Fruit fly (Drosophila melanogaster) whole organism, prepupa: Measurements from ENCODE around the gene Acp24A4.

ENCODE experiments used
- Blimp-1 ChIP-seq: fragments of 200-800 bp; sonication (Bioruptor generic); optimal IDR thresholded peaks from 3 replicates; lab custom pipeline; 2017; ENCODE audit warnings: missing biosample characterization, missing genetic modification characterization, mild to moderate bottlenecking, moderate library complexity, missing genetic modification reagents
- CG10631 ChIP-seq: fragments of 200-800 bp; sonication (Bioruptor generic); optimal IDR thresholded peaks from 2 replicates; lab custom pipeline; 2016; ENCODE audit warnings: missing biosample characterization, missing genetic modification characterization
- CG10669 ChIP-seq: fragments of 200-800 bp; sonication (Bioruptor generic); optimal IDR thresholded peaks from 3 replicates; lab custom pipeline; 2018; ENCODE audit warnings: missing biosample characterization, mild to moderate bottlenecking, missing genetic modification characterization, moderate library complexity
- CG11762 ChIP-seq: fragments of 200-800 bp; sonication (Bioruptor generic); optimal IDR thresholded peaks from 3 replicates; lab custom pipeline; 2016; ENCODE audit warnings: missing biosample characterization, missing genetic modification characterization; ENCODE audit not compliant: insufficient read depth
- CG15336 ChIP-seq: fragments of 200-800 bp; sonication (Bioruptor generic); IDR thresholded peaks from 2 replicates; pipeline ENCODE4 v1.3.6; 2022; ENCODE audit warnings: missing biosample characterization, missing genetic modification characterization
- CG3032 ChIP-seq: fragments of 200-800 bp; optimal IDR thresholded peaks from 2 replicates; lab custom pipeline; 2019; ENCODE audit warnings: missing biosample characterization, mild to moderate bottlenecking, missing genetic modification characterization, moderate library complexity
- CG32006 ChIP-seq: fragments of 200-800 bp; sonication (Bioruptor generic); optimal IDR thresholded peaks from 3 replicates; lab custom pipeline; 2017; ENCODE audit warnings: missing biosample characterization, mild to moderate bottlenecking, missing genetic modification characterization
- CG34406 ChIP-seq: fragments of 200-800 bp; sonication (Bioruptor generic); optimal IDR thresholded peaks from 3 replicates; lab custom pipeline; 2016; ENCODE audit warnings: missing biosample characterization, missing genetic modification characterization
- CG3919 ChIP-seq: fragments of 200-800 bp; sonication (Bioruptor generic); optimal IDR thresholded peaks from 3 replicates; lab custom pipeline; 2016; ENCODE audit warnings: missing biosample characterization, missing genetic modification characterization
- CG4318 ChIP-seq: fragments of 200-800 bp; sonication (Bioruptor generic); optimal IDR thresholded peaks from 3 replicates; lab custom pipeline; 2017; ENCODE audit warnings: missing biosample characterization, mild to moderate bottlenecking, missing genetic modification characterization
- CG6276 ChIP-seq: fragments of 200-800 bp; sonication (Bioruptor generic); optimal IDR thresholded peaks from 2 replicates; lab custom pipeline; 2017; ENCODE audit warnings: missing biosample characterization, mild to moderate bottlenecking, missing genetic modification characterization
- CG6808 ChIP-seq: fragments of 200-800 bp; sonication (Bioruptor generic); optimal IDR thresholded peaks from 3 replicates; lab custom pipeline; 2017; ENCODE audit warnings: missing biosample characterization, missing genetic modification characterization, mild to moderate bottlenecking, moderate library complexity, missing genetic modification reagents
- CG7368 ChIP-seq: fragments of 200-800 bp; sonication (Bioruptor generic); optimal IDR thresholded peaks from 3 replicates; lab custom pipeline; 2016; ENCODE audit warnings: missing biosample characterization, missing genetic modification characterization
- CG8119 ChIP-seq: fragments of 200-800 bp; sonication (Bioruptor generic); IDR thresholded peaks from 3 replicates; pipeline ENCODE4 v1.3.6; 2022; ENCODE audit warnings: missing biosample characterization, missing genetic modification characterization
- CG8632 ChIP-seq: fragments of 200-800 bp; sonication (Bioruptor generic); optimal IDR thresholded peaks from 3 replicates; lab custom pipeline; 2016; ENCODE audit warnings: missing biosample characterization, missing genetic modification characterization
- CG9139 ChIP-seq: fragments of 200-800 bp; sonication (Bioruptor generic); optimal IDR thresholded peaks from 3 replicates; lab custom pipeline; 2017; ENCODE audit warnings: missing biosample characterization, mild to moderate bottlenecking, missing genetic modification characterization
- Eip75B ChIP-seq: fragments of 200-800 bp; sonication (Bioruptor generic); optimal IDR thresholded peaks from 3 replicates; lab custom pipeline; 2016; ENCODE audit warnings: missing biosample characterization, missing genetic modification characterization
- Eip78C ChIP-seq: fragments of 200-800 bp; sonication (Bioruptor generic); peaks from one replicate; lab custom pipeline; 2016; ENCODE audit warnings: missing biosample characterization, missing genetic modification characterization
- Ets96B ChIP-seq: fragments of 200-800 bp; optimal IDR thresholded peaks from 2 replicates; lab custom pipeline; 2019; ENCODE audit warnings: missing biosample characterization, mild to moderate bottlenecking, missing genetic modification characterization, moderate library complexity
- Hr4 ChIP-seq: fragments of 200-800 bp; sonication (Bioruptor generic); optimal IDR thresholded peaks from 3 replicates; lab custom pipeline; 2016; ENCODE audit warnings: missing biosample characterization, missing genetic modification characterization
- Lpt ChIP-seq: fragments of 200-800 bp; sonication (Bioruptor generic); optimal IDR thresholded peaks from 3 replicates; lab custom pipeline; 2016; ENCODE audit warnings: missing biosample characterization, missing genetic modification characterization
- Met ChIP-seq: fragments of 200-800 bp; sonication (Bioruptor generic); optimal IDR thresholded peaks from 3 replicates; lab custom pipeline; 2016; ENCODE audit warnings: missing biosample characterization, missing genetic modification characterization
- OdsH ChIP-seq: fragments of 200-800 bp; sonication (Bioruptor generic); optimal IDR thresholded peaks from 3 replicates; lab custom pipeline; 2016; ENCODE audit warnings: missing biosample characterization, missing genetic modification characterization
- Smox ChIP-seq: fragments of 200-800 bp; sonication (Bioruptor generic); optimal IDR thresholded peaks from 3 replicates; lab custom pipeline; 2016; ENCODE audit warnings: missing biosample characterization, missing genetic modification characterization
- Sox15 ChIP-seq: fragments of 200-800 bp; sonication (Bioruptor generic); optimal IDR thresholded peaks from 3 replicates; lab custom pipeline; 2016; ENCODE audit warnings: missing biosample characterization, missing genetic modification characterization
- achi ChIP-seq: fragments of 200-800 bp; sonication (Bioruptor generic); optimal IDR thresholded peaks from 3 replicates; lab custom pipeline; 2016; ENCODE audit warnings: missing biosample characterization, missing genetic modification characterization
- acj6 ChIP-seq: fragments of 200-800 bp; sonication (Bioruptor generic); optimal IDR thresholded peaks from 3 replicates; lab custom pipeline; 2016; ENCODE audit warnings: missing biosample characterization, missing genetic modification characterization
- dac ChIP-seq: fragments of 200-800 bp; sonication (Bioruptor generic); optimal IDR thresholded peaks from 2 replicates; lab custom pipeline; 2017; ENCODE audit warnings: missing biosample characterization, mild to moderate bottlenecking, missing genetic modification characterization
- eg ChIP-seq: fragments of 200-800 bp; sonication (Bioruptor generic); IDR thresholded peaks from 3 replicates; pipeline ENCODE4 v1.3.6; 2022; ENCODE audit warnings: missing biosample characterization, missing genetic modification characterization
- fd59A ChIP-seq: fragments of 200-800 bp; sonication (Bioruptor generic); optimal IDR thresholded peaks from 2 replicates; lab custom pipeline; 2017; ENCODE audit warnings: missing biosample characterization, mild to moderate bottlenecking, missing genetic modification characterization, missing genetic modification reagents
- fkh ChIP-seq: fragments of 200-800 bp; sonication (Bioruptor generic); optimal IDR thresholded peaks from 3 replicates; lab custom pipeline; 2017; ENCODE audit warnings: missing biosample characterization, mild to moderate bottlenecking, missing genetic modification characterization, moderate library complexity
- lz ChIP-seq: fragments of 200-800 bp; sonication (Bioruptor generic); optimal IDR thresholded peaks from 3 replicates; lab custom pipeline; 2016; ENCODE audit warnings: missing biosample characterization, missing genetic modification characterization
- pdm3 ChIP-seq: fragments of 200-800 bp; sonication (Bioruptor generic); optimal IDR thresholded peaks from 3 replicates; lab custom pipeline; 2016; ENCODE audit warnings: missing biosample characterization, missing genetic modification characterization
- salr ChIP-seq, 2 experiments: fragments of 200-800 bp; sonication (Bioruptor generic); optimal IDR thresholded peaks; 3 replicates each; lab custom pipeline; 2016 to 2018; ENCODE audit warnings: missing biosample characterization in 2 of 2, missing genetic modification characterization in 2 of 2, mild to moderate bottlenecking in 1 of 2
- spab ChIP-seq: fragments of 200-800 bp; sonication (Bioruptor generic); optimal IDR thresholded peaks from 2 replicates; lab custom pipeline; 2017; ENCODE audit warnings: missing biosample characterization, mild to moderate bottlenecking, missing genetic modification characterization, missing genetic modification reagents
- svp ChIP-seq: fragments of 200-800 bp; sonication (Bioruptor generic); peaks from one replicate; lab custom pipeline; 2016; ENCODE audit warnings: missing biosample characterization, missing genetic modification characterization
- vri ChIP-seq: fragments of 200-800 bp; sonication (Bioruptor generic); optimal IDR thresholded peaks from 3 replicates; lab custom pipeline; 2016; ENCODE audit warnings: missing biosample characterization, mild to moderate bottlenecking, missing genetic modification characterization

The Acp24A4 gene

DNA sequence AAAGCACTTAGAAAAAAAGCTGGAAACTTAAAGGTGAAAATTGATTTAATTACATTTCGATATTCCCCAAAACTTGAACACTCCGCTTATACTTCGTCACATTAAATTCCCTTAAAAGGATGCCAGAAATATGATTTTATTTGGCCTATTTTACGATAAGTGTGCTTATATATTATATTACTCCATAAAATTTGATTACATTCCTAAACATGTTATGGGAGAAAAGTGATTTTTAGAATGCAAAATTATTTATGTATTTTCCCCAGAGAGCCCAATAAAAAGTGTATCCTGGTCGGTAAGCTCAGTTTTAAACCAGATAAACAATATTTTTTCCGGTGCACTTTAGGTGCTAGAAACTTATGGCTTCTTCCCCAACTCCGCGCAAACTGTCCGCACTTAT lies 44.0 kb upstream of the Acp24A4 start (continued):
- TF ChIP-seq vri (GFP tag; lab: Kevin White, UChicago): no peak
- no peak for TF ChIP-seq CG10631 (GFP tag; lab: Kevin White, UChicago)
- TF ChIP-seq CG7368 (GFP tag; lab: Kevin White, UChicago): no peak
- TF ChIP-seq CG6808 (GFP tag; lab: Kevin White, UChicago): no peak
- TF ChIP-seq spab (GFP tag; lab: Kevin White, UChicago): no peak
- TF ChIP-seq Sox15 (GFP tag; lab: Kevin White, UChicago): no peak
- TF ChIP-seq achi (GFP tag; lab: Kevin White, UChicago): peak; percentile 31
- no peak for TF ChIP-seq Eip75B (GFP tag; lab: Kevin White, UChicago)
- TF ChIP-seq CG10669 (GFP tag; lab: Kevin White, UChicago): no peak
- TF ChIP-seq fd59A (GFP tag; lab: Kevin White, UChicago): no peak
- TF ChIP-seq Smox (GFP tag; lab: Kevin White, UChicago): no peak

DNA sequence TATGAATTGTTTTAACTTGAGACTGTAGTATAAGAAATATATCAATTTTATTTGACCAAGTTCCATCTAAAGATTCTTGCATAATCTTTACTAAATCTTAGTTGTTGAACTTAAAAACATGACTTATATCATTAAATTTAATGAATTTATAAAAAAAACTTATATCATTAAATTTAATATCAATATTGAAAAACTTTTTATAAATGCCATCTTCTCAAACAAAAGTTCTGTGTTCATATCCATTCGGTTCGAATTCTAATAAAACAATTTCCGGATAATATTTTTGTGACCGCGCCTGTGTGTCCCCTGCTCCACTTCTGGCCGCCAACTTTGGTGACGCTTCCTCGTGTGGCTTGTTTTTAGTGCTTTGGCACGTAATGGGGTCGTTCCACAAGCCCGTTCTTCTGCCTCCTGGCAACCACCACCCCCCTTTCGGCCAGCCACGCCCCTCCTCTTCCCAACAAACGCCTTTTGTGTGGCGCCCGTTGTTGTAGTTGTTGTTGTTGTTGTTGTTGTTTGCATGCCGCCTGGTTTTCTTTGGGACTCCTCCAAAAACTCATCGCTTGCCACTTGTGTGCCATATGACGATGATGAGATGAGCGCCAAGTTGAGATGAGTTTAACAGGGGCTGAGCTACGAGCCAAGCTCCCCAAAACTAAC lies 43.4 kb upstream of the Acp24A4 start:
- TF ChIP-seq acj6 (GFP tag; lab: Kevin White, UChicago) (peak; percentile 10), salr (GFP tag; optimal IDR thresholded peaks at IDR 0.05; lab: Kevin White, UChicago) (peak in 1 of 2 experiments; percentile 32), CG6276 (GFP tag; lab: Kevin White, UChicago) (peak; percentile 36), CG32006 (GFP tag; lab: Kevin White, UChicago) (peak; percentile 61), svp (GFP tag; lab: Kevin White, UChicago) (peak; percentile 56), achi (GFP tag; lab: Kevin White, UChicago) (peak; percentile 39), lz (GFP tag; lab: Kevin White, UChicago) (no peak), Blimp-1 (GFP tag; lab: Kevin White, UChicago) (no peak), CG3919 (GFP tag; lab: Kevin White, UChicago) (peak; percentile 36), CG9139 (GFP tag; lab: Kevin White, UChicago) (no peak), Met (no peak), CG34406 (GFP tag; lab: Kevin White, UChicago) (peak; percentile 13), eg (GFP tag; lab: Robert Waterston, UW) (0 out of 3 replicates have a peak, but pooled peaks have one; percentile 28), Ets96B (tag; lab: Kevin White, UChicago) (peak; percentile 27), fkh (no peak), OdsH (GFP tag; lab: Kevin White, UChicago) (peak; percentile 29), CG3032 (tag; lab: Kevin White, UChicago) (peak; percentile 4), CG8632 (GFP tag; lab: Kevin White, UChicago) (peak; percentile 3), Eip78C (GFP tag; lab: Kevin White, UChicago) (peak; percentile 81)

DNA sequence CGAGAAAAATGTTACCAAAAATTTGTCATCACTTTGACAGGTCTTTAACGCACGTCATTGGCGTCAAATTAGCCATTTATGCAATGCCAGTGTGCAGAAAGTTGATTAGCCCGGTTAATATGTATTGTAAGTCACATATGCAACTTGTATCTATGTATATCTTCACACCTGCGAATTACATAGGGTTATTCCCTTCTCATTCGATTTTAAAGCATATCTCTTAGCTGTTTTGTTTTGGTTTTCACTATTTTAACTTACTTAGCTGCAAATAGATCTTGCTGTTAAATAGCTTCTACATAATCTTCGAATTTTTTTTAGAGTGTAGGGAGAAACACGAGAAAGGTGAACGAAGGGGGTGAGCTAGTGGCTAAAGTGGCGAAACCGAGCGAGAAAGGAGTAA lies 37.4 kb upstream of the Acp24A4 start:
- TF ChIP-seq dac (GFP tag; lab: Kevin White, UChicago) (peak; percentile 74), eg (GFP tag; lab: Robert Waterston, UW) (0 out of 3 replicates have a peak, but pooled peaks have one; percentile 43), spab (GFP tag; lab: Kevin White, UChicago) (no peak), acj6 (GFP tag; lab: Kevin White, UChicago) (no peak), CG11762 (no peak), CG10631 (GFP tag; lab: Kevin White, UChicago) (peak; percentile 1), CG15336 (GFP tag; lab: Robert Waterston, UW) (peak; percentile 62), salr (GFP tag; optimal IDR thresholded peaks at IDR 0.05; lab: Kevin White, UChicago) (peak in 1 of 2 experiments; percentile 42), CG8119 (GFP tag; lab: Robert Waterston, UW) (peak; percentile 71), CG3919 (GFP tag; lab: Kevin White, UChicago) (peak; percentile 13), CG6276 (GFP tag; lab: Kevin White, UChicago) (peak; percentile 74), pdm3 (GFP tag; lab: Kevin White, UChicago) (peak; percentile 0), CG32006 (GFP tag; lab: Kevin White, UChicago) (peak; percentile 90), OdsH (GFP tag; lab: Kevin White, UChicago) (no peak), Hr4 (peak; percentile 85), Eip78C (GFP tag; lab: Kevin White, UChicago) (peak; percentile 48), CG4318 (peak; percentile 74), Lpt (peak; percentile 44)
